Fruit fly (Drosophila melanogaster) whole organism, pupa: Measurements from ENCODE around the gene raptor.

Experiments used
- EcR ChIP-seq: fragments of 200-800 bp; sonication (Bioruptor generic); optimal IDR thresholded peaks from 3 replicates; lab custom pipeline; 2019; ENCODE audit warnings: missing biosample characterization, missing genetic modification characterization, mild to moderate bottlenecking, moderate library complexity, missing genetic modification reagents
- Snoo ChIP-seq: fragments of 200-800 bp; sonication (Bioruptor generic); optimal IDR thresholded peaks from 3 replicates; lab custom pipeline; 2017; ENCODE audit warnings: missing biosample characterization, mild to moderate bottlenecking, missing genetic modification characterization, inconsistent platforms

DNA sequence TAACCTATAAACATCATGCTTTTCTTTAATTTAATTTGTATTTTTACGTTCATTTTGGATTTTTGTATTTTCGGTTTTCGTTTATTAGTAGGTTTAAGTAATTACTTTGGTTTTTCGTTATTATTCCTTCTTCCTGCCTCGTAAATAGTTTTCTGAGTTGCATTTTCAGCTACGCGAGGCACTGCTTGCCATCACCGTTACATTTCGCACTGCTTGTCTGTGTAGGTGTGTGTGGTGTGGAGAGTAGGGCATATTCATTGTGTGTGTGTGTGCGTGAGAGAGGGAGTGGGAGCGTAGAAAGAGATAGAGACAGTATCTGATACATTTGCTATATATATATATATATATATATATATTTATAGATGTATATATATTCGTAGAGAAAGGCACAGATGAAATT lies 14.7 kb upstream of the raptor start:
- TF ChIP-seq Snoo (tag; lab: Kevin White, UChicago) (no peak), EcR (no peak)
